Worm (Caenorhabditis elegans) whole organism, L1 larva: ENCODE data around the gene Y113G7B.27.
A peak's percentile ranks its signal among the peaks of the same experiment; 100 is the strongest.

Source experiments
- C04F5.9 ChIP-seq: sonication (generic microtip); optimal IDR thresholded peaks from 2 replicates; lab custom pipeline; 2016; ENCODE audit warnings: missing genetic modification characterization, missing compliant biosample characterization
- F16B12.6 ChIP-seq: fragments of 150-350 bp; optimal IDR thresholded peaks from 2 replicates; lab custom pipeline; 2014; ENCODE audit warnings: missing biosample characterization, missing genetic modification characterization
- aha-1 ChIP-seq: fragments of 150-350 bp; optimal IDR thresholded peaks from 2 replicates; lab custom pipeline; 2014; ENCODE audit warnings: missing biosample characterization, missing genetic modification characterization
- alr-1 ChIP-seq: fragments of 200-800 bp; sonication (Bioruptor generic); optimal IDR thresholded peaks from 2 replicates; lab custom pipeline; 2018; ENCODE audit warnings: borderline replicate concordance, mild to moderate bottlenecking, missing genetic modification characterization, missing compliant biosample characterization
- aly-2 ChIP-seq: fragments of 150-350 bp; optimal IDR thresholded peaks from 2 replicates; lab custom pipeline; 2014; ENCODE audit warnings: missing biosample characterization, missing genetic modification characterization
- blmp-1 ChIP-seq: fragments of 150-350 bp; optimal IDR thresholded peaks from 2 replicates; lab custom pipeline; 2014; ENCODE audit warnings: missing biosample characterization, missing genetic modification characterization
- ceh-63 ChIP-seq: fragments of 200-800 bp; sonication (Bioruptor generic); optimal IDR thresholded peaks from 2 replicates; lab custom pipeline; 2018; ENCODE audit warnings: mild to moderate bottlenecking, missing genetic modification characterization, missing compliant biosample characterization
- ceh-8 ChIP-seq: fragments of 200-800 bp; sonication (Bioruptor generic); optimal IDR thresholded peaks from 2 replicates; lab custom pipeline; 2018; ENCODE audit warnings: mild to moderate bottlenecking, missing genetic modification characterization, moderate library complexity, missing compliant biosample characterization
- ceh-82 ChIP-seq, 3 experiments: fragments of 150-350 bp in 1 of 3; sonication (generic microtip) in 2 of 3; optimal IDR thresholded peaks; 2 replicates each; lab custom pipeline; 2014 to 2017; ENCODE audit warnings: missing biosample characterization in 3 of 3, missing genetic modification characterization in 3 of 3
- dsc-1 ChIP-seq: sonication (generic microtip); optimal IDR thresholded peaks from 2 replicates; lab custom pipeline; 2016; ENCODE audit warnings: mild to moderate bottlenecking, missing genetic modification characterization, missing compliant biosample characterization
- efl-1 ChIP-seq, 4 experiments: fragments of 150-350 bp; optimal IDR thresholded peaks in 3 of 4; peaks in 1 of 4; 1 replicate in 1 of 4; 2 replicates in 3 of 4; lab custom pipeline; 2014; ENCODE audit warnings: missing biosample characterization in 2 of 4, missing genetic modification characterization in 2 of 4, missing genetic modification reagents in 2 of 4
- ets-5 ChIP-seq: fragments of 200-800 bp; sonication (Bioruptor generic); IDR thresholded peaks from 2 replicates; pipeline ENCODE4 v1.3.6; 2022; ENCODE audit warnings: missing genetic modification characterization, missing compliant biosample characterization
- fkh-10 ChIP-seq: sonication (generic microtip); optimal IDR thresholded peaks from 2 replicates; lab custom pipeline; 2017; ENCODE audit warnings: missing biosample characterization, missing genetic modification reagents, missing genetic modification characterization
- fkh-4 ChIP-seq: sonication (generic microtip); optimal IDR thresholded peaks from 2 replicates; lab custom pipeline; 2016; ENCODE audit warnings: missing compliant biosample characterization, missing genetic modification characterization, borderline replicate concordance
- hlh-4 ChIP-seq: sonication (generic microtip); optimal IDR thresholded peaks from 2 replicates; lab custom pipeline; 2016; ENCODE audit warnings: mild to moderate bottlenecking, missing genetic modification characterization, missing compliant biosample characterization
- mef-2 ChIP-seq: fragments of 150-350 bp; optimal IDR thresholded peaks from 2 replicates; lab custom pipeline; 2014; ENCODE audit warnings: missing biosample characterization, missing genetic modification characterization
- nhr-11 ChIP-seq: fragments of 150-350 bp; optimal IDR thresholded peaks from 2 replicates; lab custom pipeline; 2014; ENCODE audit warnings: missing biosample characterization, missing genetic modification characterization
- nhr-76 ChIP-seq: sonication (generic microtip); optimal IDR thresholded peaks from 2 replicates; lab custom pipeline; 2017; ENCODE audit warnings: missing biosample characterization, missing genetic modification characterization
- nhr-84 ChIP-seq: sonication (generic microtip); optimal IDR thresholded peaks from 2 replicates; lab custom pipeline; 2017; ENCODE audit warnings: missing biosample characterization, missing genetic modification characterization
- nhr-85 ChIP-seq: sonication (generic microtip); peaks from one replicate; lab custom pipeline; 2016; ENCODE audit warnings: missing genetic modification characterization, inconsistent platforms, missing compliant biosample characterization
- pag-3 ChIP-seq: sonication (generic microtip); optimal IDR thresholded peaks from 2 replicates; lab custom pipeline; 2017; ENCODE audit warnings: missing genetic modification characterization, mild to moderate bottlenecking, missing compliant biosample characterization, antibody characterized with exemption, borderline replicate concordance; ENCODE audit not compliant: insufficient read depth
- pqm-1 ChIP-seq: sonication (generic microtip); optimal IDR thresholded peaks from 3 replicates; lab custom pipeline; 2017; ENCODE audit warnings: missing biosample characterization, missing genetic modification characterization
- skn-1 ChIP-seq: fragments of 150-350 bp; optimal IDR thresholded peaks from 2 replicates; lab custom pipeline; 2014; ENCODE audit warnings: missing biosample characterization, missing genetic modification characterization
- snpc-4 ChIP-seq: fragments of 150-350 bp; optimal IDR thresholded peaks from 2 replicates; lab custom pipeline; 2014; ENCODE audit warnings: missing biosample characterization, missing genetic modification characterization
- snu-23 ChIP-seq: sonication (generic microtip); optimal IDR thresholded peaks from 2 replicates; lab custom pipeline; 2016; ENCODE audit warnings: missing genetic modification characterization, missing compliant biosample characterization
- sox-4 ChIP-seq: sonication (generic microtip); optimal IDR thresholded peaks from 2 replicates; lab custom pipeline; 2016; ENCODE audit warnings: missing genetic modification characterization, missing compliant biosample characterization
- tbx-2 ChIP-seq: sonication (generic microtip); optimal IDR thresholded peaks from 2 replicates; lab custom pipeline; 2016; ENCODE audit warnings: missing genetic modification characterization, missing compliant biosample characterization
- unc-62 ChIP-seq: fragments of 150-350 bp; optimal IDR thresholded peaks from 2 replicates; lab custom pipeline; 2014; ENCODE audit warnings: missing biosample characterization, missing genetic modification reagents, missing genetic modification characterization
- ztf-4 ChIP-seq: fragments of 150-350 bp; optimal IDR thresholded peaks from 2 replicates; lab custom pipeline; 2014; ENCODE audit warnings: missing biosample characterization, missing genetic modification characterization

Gene Y113G7B.27

DNA sequence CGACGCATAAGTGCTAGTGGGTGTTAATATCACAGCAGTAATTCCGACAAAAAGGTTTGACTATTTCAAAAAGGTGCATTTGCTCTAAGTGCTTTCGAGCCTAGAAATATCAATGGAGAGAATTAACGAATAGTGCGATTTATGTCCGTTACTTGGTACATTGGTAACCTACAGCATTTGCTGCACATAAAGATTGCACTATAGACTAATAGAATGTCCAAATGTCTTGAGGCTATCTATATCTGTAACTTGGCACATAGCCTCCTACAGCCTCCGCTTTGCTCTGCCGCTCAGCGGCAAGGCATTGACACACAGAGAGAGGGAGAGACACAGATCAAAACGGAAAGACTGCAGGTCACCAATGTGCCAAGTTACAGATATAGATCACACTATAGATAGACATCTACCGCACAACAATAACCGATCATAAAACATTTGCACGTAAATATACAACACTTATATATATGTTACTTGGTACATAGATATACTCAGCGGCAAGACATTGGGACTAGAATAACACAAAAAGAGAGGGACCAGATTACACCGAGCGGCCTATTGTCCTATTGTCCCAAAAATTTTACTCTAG, 2.9 kb downstream of the Y113G7B.27 start, which contains the start of the genes srh-217 and Y113G7B.28:
srh-217 (minus strand) TSS at position 101 of the 586 bp plus-strand sequence.
Y113G7B.28 (plus strand) TSS at position 536 of the 586 bp plus-strand sequence.
- TF ChIP-seq pqm-1 (tag; lab: Kevin White, UChicago): no peak
- TF ChIP-seq efl-1 (optimal IDR thresholded peaks at IDR 0.05; lab: Kevin White, UChicago): no peak
- peak in 1 of 2 experiments; percentile 57 for TF ChIP-seq efl-1 (GFP tag; optimal IDR thresholded peaks at IDR 0.05 in 1 of 2; lab: Kevin White, UChicago)

DNA sequence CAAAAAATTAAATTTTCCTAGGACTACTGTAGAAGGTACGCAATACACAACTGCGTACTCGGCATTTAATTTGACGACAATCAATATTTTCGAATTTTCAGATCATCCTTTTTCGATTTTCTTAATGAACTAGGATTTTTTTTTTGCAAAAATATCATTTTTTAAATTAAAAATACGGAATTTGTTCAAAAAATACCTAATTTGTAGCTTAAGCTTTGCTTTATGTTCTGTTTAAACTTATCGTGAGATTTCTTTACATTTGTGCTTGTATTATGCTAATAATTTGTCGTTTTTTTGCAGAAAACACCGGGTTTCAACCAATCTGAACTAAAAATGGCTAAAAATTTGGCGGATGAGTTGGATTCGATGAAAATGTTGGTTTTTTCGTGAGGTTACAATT, 4.0 kb downstream of the Y113G7B.27 start, which contains the start of gene ftr-1:
ftr-1 (plus strand) TSS at position 301 of the 400 bp plus-strand sequence.
- TF ChIP-seq hlh-4 (tag; lab: Kevin White, UChicago): no peak
- no peak for TF ChIP-seq nhr-11 (tag; lab: Kevin White, UChicago)
- no peak for TF ChIP-seq efl-1 (optimal IDR thresholded peaks at IDR 0.05; lab: Kevin White, UChicago)
- TF ChIP-seq efl-1 (GFP tag; optimal IDR thresholded peaks at IDR 0.05 in 1 of 2; lab: Kevin White, UChicago): peak in 1 of 2 experiments; percentile 32
- TF ChIP-seq snpc-4 (tag; lab: Kevin White, UChicago): no peak

DNA sequence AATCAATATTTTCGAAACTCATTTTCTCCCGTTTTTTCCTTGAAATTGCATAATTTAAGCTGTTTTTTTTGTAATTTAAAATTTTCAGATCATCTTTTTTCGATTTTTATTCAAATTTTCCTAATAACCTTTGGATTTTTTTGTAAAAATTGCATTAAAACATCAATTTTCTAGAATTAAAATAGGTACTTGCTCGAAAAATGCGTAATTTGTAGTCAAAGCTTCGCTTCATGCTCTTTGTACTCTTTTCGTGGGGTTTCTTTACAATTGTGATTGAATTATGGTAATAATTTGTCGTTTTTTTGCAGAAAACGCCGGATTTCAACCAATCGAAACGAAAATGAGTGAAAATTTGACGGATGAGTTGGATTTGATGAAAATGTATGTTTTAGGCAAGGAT, 6.3 kb downstream of the Y113G7B.27 start, which contains the start of gene fog-2:
fog-2 (plus strand) TSS at position 301 of the 400 bp plus-strand sequence.
- TF ChIP-seq hlh-4 (tag; lab: Kevin White, UChicago) (no peak), F16B12.6 (tag; lab: Kevin White, UChicago) (no peak), nhr-76 (tag; lab: Kevin White, UChicago) (no peak), aly-2 (tag; lab: Kevin White, UChicago) (no peak), mef-2 (tag; lab: Kevin White, UChicago) (no peak), ets-5 (GFP tag; lab: Robert Waterston, UW) (no peak), nhr-11 (tag; lab: Kevin White, UChicago) (no peak), ceh-82 (tag; optimal IDR thresholded peaks at IDR 0.05; lab: Kevin White, UChicago) (no peak), alr-1 (tag; lab: Kevin White, UChicago) (no peak), blmp-1 (tag; lab: Kevin White, UChicago) (no peak), ceh-63 (GFP tag; lab: Kevin White, UChicago) (no peak), pag-3 (no peak), snu-23 (GFP tag; lab: Kevin White, UChicago) (no peak)

DNA sequence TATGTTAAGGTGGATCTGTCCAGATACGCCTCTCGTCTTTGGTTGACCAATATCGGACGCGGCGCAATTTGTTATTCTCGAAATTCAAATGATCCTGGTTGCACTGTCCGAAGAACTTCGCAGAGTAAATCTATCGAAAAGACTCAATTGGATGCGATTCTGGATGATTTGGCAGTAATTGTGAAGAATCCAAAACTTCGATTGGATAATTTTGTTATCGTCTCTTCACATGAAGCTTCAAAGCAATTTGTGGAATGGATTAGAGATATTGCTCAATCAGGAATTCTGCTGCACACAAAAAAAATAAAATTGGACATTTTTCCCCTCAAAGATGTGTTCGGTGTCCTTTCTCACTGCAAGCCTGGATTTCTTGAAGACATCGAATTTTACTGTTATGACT, 7.0 kb downstream of the Y113G7B.27 start:
- no peak for TF ChIP-seq ztf-4

DNA sequence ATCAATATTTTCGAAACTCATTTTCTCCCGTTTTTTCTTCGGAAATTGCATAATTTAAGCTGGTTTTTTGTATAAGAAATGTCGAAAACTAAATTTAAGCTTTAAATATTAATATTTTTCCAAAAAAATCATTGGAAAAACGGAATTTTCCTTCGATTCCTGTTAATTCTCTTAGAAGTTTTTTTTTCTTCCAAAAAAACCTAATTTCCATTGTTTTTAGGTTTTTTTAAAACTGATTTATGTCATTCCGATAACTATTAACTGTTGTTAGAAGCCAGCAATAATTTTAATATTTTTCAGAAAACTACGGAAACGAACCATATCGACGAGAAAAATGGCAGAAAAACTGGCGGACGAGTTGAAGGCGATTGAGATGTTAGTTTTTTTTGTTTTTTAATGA, 8.7 kb downstream of the Y113G7B.27 start, which contains the start of gene fbxa-114:
fbxa-114 (plus strand) TSS at position 301 of the 400 bp plus-strand sequence.
- TF ChIP-seq fkh-4 (tag; lab: Kevin White, UChicago): no peak
- peak; percentile 7 for TF ChIP-seq nhr-85 (tag; lab: Kevin White, UChicago)

DNA sequence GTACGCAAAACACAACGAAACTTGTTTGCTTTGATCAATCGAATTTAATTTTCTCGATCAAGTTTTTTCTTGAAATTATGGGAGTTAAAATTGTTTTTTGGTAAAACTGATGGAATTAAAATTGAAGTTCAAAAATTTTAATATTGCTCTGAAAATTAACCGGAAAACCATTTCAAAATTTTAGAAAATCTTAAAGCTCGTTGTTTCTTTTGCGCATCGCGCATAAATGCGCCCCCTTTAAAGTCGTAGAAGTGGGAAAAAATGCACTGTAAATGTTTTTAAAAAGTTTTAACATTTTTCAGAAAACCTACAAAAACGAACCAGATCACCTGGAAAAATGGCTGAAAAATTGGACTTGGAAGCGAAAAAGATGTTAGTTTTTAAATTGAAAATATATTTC, 10.5 kb downstream of the Y113G7B.27 start, which contains the start of gene fbxa-113:
fbxa-113 (plus strand) TSS at position 301 of the 400 bp plus-strand sequence.
- no peak for TF ChIP-seq dsc-1 (tag; lab: Kevin White, UChicago)
- no peak for TF ChIP-seq fkh-10
- no peak for TF ChIP-seq unc-62 (GFP tag; lab: Kevin White, UChicago)
- TF ChIP-seq skn-1: no peak
- TF ChIP-seq pag-3: no peak
- no peak for TF ChIP-seq mef-2 (tag; lab: Kevin White, UChicago)
- no peak for TF ChIP-seq aha-1 (tag; lab: Kevin White, UChicago)
- TF ChIP-seq tbx-2 (tag; lab: Kevin White, UChicago): no peak
- TF ChIP-seq C04F5.9 (tag; lab: Kevin White, UChicago): no peak
- TF ChIP-seq efl-1 (optimal IDR thresholded peaks at IDR 0.05; lab: Kevin White, UChicago): no peak
- TF ChIP-seq efl-1 (GFP tag; optimal IDR thresholded peaks at IDR 0.05 in 1 of 2; lab: Kevin White, UChicago): no peak
- no peak for TF ChIP-seq ceh-8 (GFP tag; lab: Kevin White, UChicago)
- no peak for TF ChIP-seq nhr-84 (tag; lab: Kevin White, UChicago)
- TF ChIP-seq sox-4 (tag; lab: Kevin White, UChicago): no peak
